Worm (Caenorhabditis elegans) whole organism, young adult: Measurements from ENCODE around the gene fbxa-215.

Source experiments
- B0336.3 ChIP-seq: fragments of 200-800 bp; sonication (Bioruptor generic); IDR thresholded peaks from 2 replicates; pipeline ENCODE4 v1.3.6; 2022; ENCODE audit warnings: missing genetic modification characterization, missing compliant biosample characterization
- F57C9.4 ChIP-seq: sonication (generic microtip); optimal IDR thresholded peaks from 2 replicates; lab custom pipeline; 2017; ENCODE audit warnings: mild to moderate bottlenecking, missing genetic modification characterization, missing compliant biosample characterization
- Y56A3A.18 ChIP-seq: fragments of 200-800 bp; sonication (Bioruptor generic); IDR thresholded peaks from 2 replicates; pipeline ENCODE4 v1.3.6; 2022; ENCODE audit warnings: missing genetic modification reagents, missing genetic modification characterization, missing compliant biosample characterization
- ceh-100 ChIP-seq: fragments of 200-800 bp; sonication (Bioruptor generic); IDR thresholded peaks from 2 replicates; pipeline ENCODE4 v1.3.6; 2022; ENCODE audit warnings: missing genetic modification reagents, missing genetic modification characterization, missing compliant biosample characterization
- ceh-79 ChIP-seq: sonication (generic microtip); optimal IDR thresholded peaks from 2 replicates; lab custom pipeline; 2017; ENCODE audit warnings: mild to moderate bottlenecking, missing genetic modification characterization, missing compliant biosample characterization
- him-1 ChIP-seq: sonication (generic microtip); optimal IDR thresholded peaks from 2 replicates; lab custom pipeline; 2016; ENCODE audit warnings: missing genotype, missing genetic modification reagents, missing genetic modification characterization, missing compliant biosample characterization
- hrde-1 ChIP-seq: sonication (generic microtip); optimal IDR thresholded peaks from 2 replicates; lab custom pipeline; 2016; ENCODE audit warnings: missing genetic modification characterization, mild to moderate bottlenecking, missing compliant biosample characterization, moderate library complexity, missing genotype, missing genetic modification reagents, borderline replicate concordance
- let-607 ChIP-seq, 2 experiments: fragments of 200-800 bp in 1 of 2; sonication (Bioruptor generic) in 1 of 2; sonication (generic microtip) in 1 of 2; optimal IDR thresholded peaks; 2 replicates each; lab custom pipeline; 2016 to 2018; ENCODE audit warnings: mild to moderate bottlenecking in 2 of 2, missing compliant biosample characterization in 2 of 2, missing genetic modification characterization in 2 of 2, moderate library complexity in 2 of 2, missing genotype in 1 of 2
- nhr-179 ChIP-seq: sonication (generic microtip); optimal IDR thresholded peaks from 2 replicates; lab custom pipeline; 2016; ENCODE audit warnings: mild to moderate bottlenecking, missing genetic modification characterization, missing compliant biosample characterization
- nhr-90 ChIP-seq: sonication (generic microtip); optimal IDR thresholded peaks from 2 replicates; lab custom pipeline; 2016; ENCODE audit warnings: missing genotype, mild to moderate bottlenecking, missing genetic modification characterization, missing compliant biosample characterization
- pha-4 ChIP-seq: fragments of 150-350 bp; sonication (generic microtip); optimal IDR thresholded peaks from 2 replicates; lab custom pipeline; 2014; ENCODE audit warnings: missing biosample characterization, missing genetic modification reagents, missing genetic modification characterization
- rec-8 ChIP-seq, 2 experiments: sonication (generic microtip); optimal IDR thresholded peaks; 2 replicates each; lab custom pipeline; 2016; ENCODE audit warnings: mild to moderate bottlenecking in 2 of 2, missing genetic modification characterization in 2 of 2, missing genetic modification reagents in 2 of 2, missing genotype in 2 of 2, missing biosample characterization in 1 of 2, missing compliant biosample characterization in 1 of 2, moderate library complexity in 1 of 2
- snpc-4 ChIP-seq, 5 experiments: fragments of 150-350 bp in 1 of 5; sonication (generic microtip) in 4 of 5; optimal IDR thresholded peaks; 2 replicates each; lab custom pipeline; 2014 to 2018; ENCODE audit warnings: missing genetic modification characterization in 5 of 5, missing biosample characterization in 3 of 5, antibody characterized with exemption in 2 of 5, mild to moderate bottlenecking in 2 of 5, missing compliant biosample characterization in 2 of 5, missing genotype in 2 of 5, moderate library complexity in 2 of 5, missing genetic modification reagents in 1 of 5
- unc-62 ChIP-seq: fragments of 150-350 bp; optimal IDR thresholded peaks from 2 replicates; lab custom pipeline; 2014; ENCODE audit warnings: missing biosample characterization, missing genetic modification reagents, missing genetic modification characterization

DNA sequence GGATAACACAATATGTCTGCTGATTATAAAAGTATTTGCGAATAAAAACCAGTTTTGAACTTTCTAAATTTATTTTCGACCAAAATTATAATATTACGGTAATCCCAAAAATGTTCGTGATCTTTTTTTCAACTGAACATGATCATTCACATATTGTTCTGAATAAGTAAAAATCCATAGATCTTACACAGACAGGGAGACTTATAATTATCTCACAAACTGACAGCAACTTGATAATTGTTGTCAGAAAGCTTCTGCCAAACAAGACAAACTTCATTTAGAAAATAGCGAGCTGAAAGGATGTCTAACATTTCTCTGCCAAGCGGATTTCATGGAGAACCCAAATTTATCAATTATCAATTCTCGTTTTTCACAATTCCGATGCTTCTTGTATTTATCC lies 40.2 kb downstream of the fbxa-215 start, which contains the start of gene sru-21:
- TF ChIP-seq snpc-4 (GFP tag; optimal IDR thresholded peaks at IDR 0.05; lab: Kevin White, UChicago) (no peak), snpc-4 (tag; optimal IDR thresholded peaks at IDR 0.05; lab: Kevin White, UChicago) (no peak), ceh-100 (GFP tag; lab: Robert Waterston, UW) (no peak), him-1 (no peak), unc-62 (GFP tag; lab: Kevin White, UChicago) (no peak), nhr-179 (tag; lab: Kevin White, UChicago) (no peak), rec-8 (tag; optimal IDR thresholded peaks at IDR 0.05; lab: Kevin White, UChicago) (no peak), nhr-90 (tag; lab: Kevin White, UChicago) (no peak), let-607 (tag; optimal IDR thresholded peaks at IDR 0.05; lab: Kevin White, UChicago) (no peak), B0336.3 (no peak), F57C9.4 (tag; lab: Kevin White, UChicago) (no peak), Y56A3A.18 (no peak), ceh-79 (no peak), pha-4 (tag; lab: Kevin White, UChicago) (no peak), hrde-1 (tag; lab: Kevin White, UChicago) (no peak)
